Worm (Caenorhabditis elegans) whole organism, L4 larva: Measurements from ENCODE around the gene srh-95.

Experiments
- D1046.2 ChIP-seq: fragments of 200-800 bp; sonication (Bioruptor generic); IDR thresholded peaks from 2 replicates; pipeline ENCODE4 v1.3.6; 2022; ENCODE audit warnings: missing genetic modification characterization, missing compliant biosample characterization
- F10B5.3 ChIP-seq: sonication (generic microtip); optimal IDR thresholded peaks from 2 replicates; lab custom pipeline; 2016; ENCODE audit warnings: mild to moderate bottlenecking, missing genetic modification characterization, missing compliant biosample characterization
- F37D6.2 ChIP-seq: sonication (generic microtip); optimal IDR thresholded peaks from 2 replicates; lab custom pipeline; 2016; ENCODE audit warnings: mild to moderate bottlenecking, missing genetic modification characterization, missing compliant biosample characterization
- T20F7.1 ChIP-seq: fragments of 200-800 bp; sonication (Bioruptor generic); optimal IDR thresholded peaks from 2 replicates; lab custom pipeline; 2018; ENCODE audit warnings: mild to moderate bottlenecking, missing genetic modification characterization, missing compliant biosample characterization
- Y105C5A.15 ChIP-seq: fragments of 200-800 bp; sonication (Bioruptor generic); IDR thresholded peaks from 2 replicates; pipeline ENCODE4 v1.3.6; 2022; ENCODE audit warnings: missing genetic modification characterization, missing compliant biosample characterization
- ZK546.5 ChIP-seq, 2 experiments: sonication (generic microtip); optimal IDR thresholded peaks; 2 replicates each; lab custom pipeline; 2017; ENCODE audit warnings: missing biosample characterization in 2 of 2, missing genetic modification characterization in 2 of 2
- aha-1 ChIP-seq: fragments of 150-350 bp; peaks from one replicate; lab custom pipeline; 2014; ENCODE audit warnings: missing biosample characterization, missing genetic modification characterization
- ceh-20 ChIP-seq: fragments of 200-800 bp; sonication (Bioruptor generic); IDR thresholded peaks from 2 replicates; pipeline ENCODE4 v1.3.6; 2022; ENCODE audit warnings: missing genetic modification reagents, missing genetic modification characterization, missing compliant biosample characterization
- ceh-32 ChIP-seq: sonication (generic microtip); optimal IDR thresholded peaks from 2 replicates; lab custom pipeline; 2016; ENCODE audit warnings: mild to moderate bottlenecking, missing genetic modification characterization, missing compliant biosample characterization; ENCODE audit not compliant: poor library complexity
- ceh-44 ChIP-seq: fragments of 200-800 bp; sonication (Bioruptor generic); IDR thresholded peaks from 2 replicates; pipeline ENCODE4 v1.3.6; 2022; ENCODE audit warnings: missing genetic modification reagents, missing genetic modification characterization, missing compliant biosample characterization
- ces-1 ChIP-seq: fragments of 150-350 bp; sonication (generic microtip); optimal IDR thresholded peaks from 4 replicates; lab custom pipeline; 2014; ENCODE audit warnings: missing biosample characterization, missing genetic modification reagents, missing genetic modification characterization
- daf-16 ChIP-seq, 3 experiments: sonication (generic microtip); optimal IDR thresholded peaks; 2 replicates each; lab custom pipeline; 2016 to 2017; ENCODE audit warnings: missing genetic modification characterization in 3 of 3, missing genetic modification reagents in 3 of 3, mild to moderate bottlenecking in 2 of 3, missing compliant biosample characterization in 2 of 3, missing biosample characterization in 1 of 3, moderate library complexity in 1 of 3
- daf-8 ChIP-seq: fragments of 200-800 bp; sonication (Bioruptor generic); IDR thresholded peaks from 2 replicates; pipeline ENCODE4 v1.3.6; 2022; ENCODE audit warnings: missing genetic modification characterization, missing compliant biosample characterization
- hif-1 ChIP-seq, 2 experiments: sonication (generic microtip); optimal IDR thresholded peaks; 2 replicates each; lab custom pipeline; 2016 to 2017; ENCODE audit warnings: missing compliant biosample characterization in 2 of 2, missing genetic modification characterization in 2 of 2, missing genetic modification reagents in 2 of 2, missing genotype in 2 of 2, mild to moderate bottlenecking in 1 of 2
- lim-7 ChIP-seq: fragments of 200-800 bp; sonication (Bioruptor generic); IDR thresholded peaks from 2 replicates; pipeline ENCODE4 v1.3.6; 2022; ENCODE audit warnings: missing genetic modification characterization, missing compliant biosample characterization
- lin-13 ChIP-seq: fragments of 150-350 bp; optimal IDR thresholded peaks from 2 replicates; lab custom pipeline; 2014; ENCODE audit warnings: missing biosample characterization, missing genetic modification reagents, missing genetic modification characterization
- lin-29 ChIP-seq: fragments of 200-800 bp; sonication (Bioruptor generic); IDR thresholded peaks from 2 replicates; pipeline ENCODE4 v1.3.6; 2022; ENCODE audit warnings: missing genetic modification reagents, missing genetic modification characterization, missing compliant biosample characterization
- lin-38 ChIP-seq: fragments of 200-800 bp; sonication (Bioruptor generic); IDR thresholded peaks from 2 replicates; pipeline ENCODE4 v1.3.6; 2022; ENCODE audit warnings: missing genetic modification reagents, missing genetic modification characterization, missing compliant biosample characterization
- madf-9 ChIP-seq: fragments of 200-800 bp; sonication (Bioruptor generic); conservative IDR thresholded peaks from 2 replicates; pipeline ENCODE4 v1.3.6; 2022; ENCODE audit warnings: missing genetic modification reagents, missing genetic modification characterization, missing compliant biosample characterization
- nhr-10 ChIP-seq: fragments of 150-350 bp; optimal IDR thresholded peaks from 2 replicates; lab custom pipeline; 2014; ENCODE audit warnings: missing biosample characterization, missing genetic modification characterization
- nhr-111 ChIP-seq: fragments of 200-800 bp; sonication (Bioruptor generic); optimal IDR thresholded peaks from 2 replicates; lab custom pipeline; 2018; ENCODE audit warnings: mild to moderate bottlenecking, missing genetic modification characterization, missing compliant biosample characterization
- php-3 ChIP-seq: fragments of 200-800 bp; sonication (Bioruptor generic); IDR thresholded peaks from 2 replicates; pipeline ENCODE4 v1.3.6; 2022; ENCODE audit warnings: missing genetic modification reagents, missing genetic modification characterization, missing compliant biosample characterization
- saeg-2 ChIP-seq: fragments of 200-800 bp; sonication (Bioruptor generic); IDR thresholded peaks from 2 replicates; pipeline ENCODE4 v1.3.6; 2022; ENCODE audit warnings: missing genetic modification reagents, missing genetic modification characterization, missing compliant biosample characterization
- skn-1 ChIP-seq: fragments of 150-350 bp; optimal IDR thresholded peaks from 2 replicates; lab custom pipeline; 2014; ENCODE audit warnings: missing biosample characterization, missing genetic modification characterization
- unc-62 ChIP-seq, 3 experiments: fragments of 150-350 bp in 1 of 3; sonication (generic microtip); optimal IDR thresholded peaks in 2 of 3; peaks in 1 of 3; 1 replicate in 1 of 3; 2 replicates in 2 of 3; lab custom pipeline; 2014 to 2017; ENCODE audit warnings: missing biosample characterization in 3 of 3, missing genetic modification characterization in 3 of 3, missing genetic modification reagents in 3 of 3, missing genotype in 1 of 3
- zfp-3 ChIP-seq: fragments of 200-800 bp; sonication (Bioruptor generic); conservative IDR thresholded peaks from 2 replicates; pipeline ENCODE4 v1.3.6; 2022; ENCODE audit warnings: missing genetic modification reagents, missing genetic modification characterization, missing compliant biosample characterization
- zip-2 ChIP-seq: fragments of 150-350 bp; optimal IDR thresholded peaks from 2 replicates; lab custom pipeline; 2014; ENCODE audit warnings: missing biosample characterization, missing genetic modification characterization

srh-95 gene

DNA sequence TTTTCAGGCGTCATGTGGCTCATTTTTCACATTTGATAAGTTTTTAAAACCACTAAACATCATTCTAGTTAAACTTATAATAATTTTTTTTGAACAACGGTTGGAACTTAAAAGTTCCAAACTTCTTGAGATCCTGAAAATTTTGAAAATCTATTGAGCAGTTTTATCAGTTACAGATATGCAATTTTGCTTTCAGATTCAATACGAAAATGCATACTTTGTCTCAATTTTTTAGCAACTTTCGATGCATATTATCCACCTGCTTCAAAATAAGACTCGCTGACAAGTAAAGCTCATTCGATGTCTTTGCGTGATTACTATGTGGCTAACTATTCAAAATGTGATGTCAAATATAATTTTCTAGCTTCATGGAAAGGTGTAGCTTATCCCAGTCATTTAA lies at the start of gene srh-95:
srh-95 (plus strand) TSS at position 301 of the 400 bp plus-strand sequence.
- no peak for TF ChIP-seq ZK546.5 (tag; optimal IDR thresholded peaks at IDR 0.05; lab: Kevin White, UChicago)
- no peak for TF ChIP-seq php-3 (GFP tag; lab: Robert Waterston, UW)
- TF ChIP-seq F10B5.3 (tag; lab: Kevin White, UChicago) = no peak
- TF ChIP-seq ceh-32 = no peak
- TF ChIP-seq madf-9 = no peak
- no peak for TF ChIP-seq daf-8 (GFP tag; lab: Robert Waterston, UW)
- no peak for TF ChIP-seq zfp-3 (GFP tag; lab: Robert Waterston, UW)
- TF ChIP-seq ces-1 (GFP tag; lab: Kevin White, UChicago) = no peak
- no peak for TF ChIP-seq nhr-10 (tag; lab: Kevin White, UChicago)
- TF ChIP-seq lin-13 = no peak
- no peak for TF ChIP-seq skn-1 (tag; lab: Kevin White, UChicago)
- TF ChIP-seq hif-1 (tag; optimal IDR thresholded peaks at IDR 0.05; lab: Kevin White, UChicago) = no peak
- TF ChIP-seq aha-1 (tag; lab: Kevin White, UChicago) = no peak
- TF ChIP-seq zip-2 (tag; lab: Kevin White, UChicago) = no peak

DNA sequence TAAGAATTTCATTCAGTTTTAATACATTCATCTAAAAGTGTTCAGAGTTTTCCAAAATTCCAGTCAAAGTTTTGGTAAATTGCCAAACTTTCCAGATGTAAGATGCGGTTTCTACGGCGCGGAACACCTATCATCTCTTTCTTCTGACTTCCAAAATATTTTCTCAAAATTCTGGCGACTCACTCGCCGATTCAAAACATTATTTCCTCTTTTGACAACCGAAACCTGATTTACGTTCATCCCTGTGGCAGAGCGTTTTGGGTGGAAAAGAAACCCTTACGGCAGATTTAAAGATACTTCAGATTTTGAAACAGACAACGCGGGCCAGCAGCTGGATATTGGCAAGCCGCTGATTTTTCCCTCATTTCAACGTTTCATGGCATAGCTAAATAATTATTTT lies 48.7 kb upstream of the srh-95 start, which contains the start of gene F11A5.5:
F11A5.5 (plus strand) TSS at position 301 of the 400 bp plus-strand sequence.
- no peak for TF ChIP-seq ceh-20 (GFP tag; lab: Robert Waterston, UW)

- TF ChIP-seq lim-7 (GFP tag; lab: Robert Waterston, UW) (no peak), Y105C5A.15 (GFP tag; lab: Robert Waterston, UW) (no peak), madf-9 (no peak), unc-62 (GFP tag; optimal IDR thresholded peaks at IDR 0.05 in 1 of 2; lab: Kevin White, UChicago) (peak in 1 of 2 experiments; percentile 15), unc-62 (tag; optimal IDR thresholded peaks at IDR 0.05; lab: Kevin White, UChicago) (no peak)
Observed at ce11 chrV:16201730-16202129, 44.9 kb upstream of the srh-95 start, which contains the start of gene F11A5.17. TSS of gene F11A5.17 (plus strand) at chrV:16202030.

DNA sequence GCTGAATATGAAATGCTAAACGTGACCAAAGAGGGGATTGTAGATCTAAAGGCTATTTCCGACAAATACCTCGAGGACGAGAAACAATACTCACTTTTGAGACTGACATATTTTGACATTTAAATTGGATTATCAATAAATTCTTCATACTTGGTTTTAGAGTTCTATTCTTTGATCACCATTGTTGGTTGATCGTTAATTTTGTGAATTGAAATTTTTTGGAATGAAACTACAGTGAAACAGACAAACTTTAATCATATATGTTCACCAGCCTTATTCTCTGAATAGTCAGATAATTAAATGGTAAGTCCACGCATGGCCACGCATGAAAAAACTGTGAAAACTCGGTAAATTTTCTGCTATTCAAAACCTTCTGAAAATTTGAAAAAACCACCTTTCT lies 44.1 kb upstream of the srh-95 start, which contains the start of gene F11A5.18:
F11A5.18 (plus strand) TSS at position 301 of the 400 bp plus-strand sequence.
- no peak for TF ChIP-seq lin-38
- TF ChIP-seq lin-29 (GFP tag; lab: Robert Waterston, UW) = no peak
- no peak for TF ChIP-seq daf-16 (GFP tag; optimal IDR thresholded peaks at IDR 0.05; lab: Kevin White, UChicago)
- no peak for TF ChIP-seq daf-16 (tag; optimal IDR thresholded peaks at IDR 0.05; lab: Kevin White, UChicago)
- no peak for TF ChIP-seq T20F7.1 (GFP tag; lab: Kevin White, UChicago)
- no peak for TF ChIP-seq D1046.2
- no peak for TF ChIP-seq ceh-44 (GFP tag; lab: Robert Waterston, UW)
- TF ChIP-seq F37D6.2 = no peak
- no peak for TF ChIP-seq hif-1 (tag; optimal IDR thresholded peaks at IDR 0.05; lab: Kevin White, UChicago)
- TF ChIP-seq, all 104 proteins: peak for 0

DNA sequence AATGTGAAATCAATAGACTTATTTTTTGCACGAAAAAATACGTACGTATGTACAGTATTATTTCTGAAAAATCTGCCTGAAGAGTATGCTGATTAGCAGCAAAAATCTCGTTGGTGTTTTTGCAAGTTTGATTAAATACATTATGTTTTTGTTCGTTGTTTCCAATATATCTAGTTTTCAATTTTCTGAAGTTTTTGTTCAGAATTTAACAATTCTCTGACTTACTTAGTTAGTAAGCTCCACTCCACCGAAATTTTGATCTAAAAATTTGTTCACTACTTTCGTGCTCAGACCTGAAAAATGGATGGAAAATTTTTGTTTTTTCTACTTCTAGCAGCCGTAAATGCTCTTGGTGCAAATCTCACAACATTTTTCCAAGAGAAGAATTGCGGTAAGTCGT lies 41.8 kb upstream of the srh-95 start, which contains the start of gene irld-26:
irld-26 (plus strand) TSS at position 301 of the 400 bp plus-strand sequence.
- TF ChIP-seq saeg-2 = no peak
- peak in 1 of 2 experiments; percentile 13 for TF ChIP-seq unc-62 (GFP tag; optimal IDR thresholded peaks at IDR 0.05 in 1 of 2; lab: Kevin White, UChicago)
- no peak for TF ChIP-seq unc-62 (tag; optimal IDR thresholded peaks at IDR 0.05; lab: Kevin White, UChicago)

DNA sequence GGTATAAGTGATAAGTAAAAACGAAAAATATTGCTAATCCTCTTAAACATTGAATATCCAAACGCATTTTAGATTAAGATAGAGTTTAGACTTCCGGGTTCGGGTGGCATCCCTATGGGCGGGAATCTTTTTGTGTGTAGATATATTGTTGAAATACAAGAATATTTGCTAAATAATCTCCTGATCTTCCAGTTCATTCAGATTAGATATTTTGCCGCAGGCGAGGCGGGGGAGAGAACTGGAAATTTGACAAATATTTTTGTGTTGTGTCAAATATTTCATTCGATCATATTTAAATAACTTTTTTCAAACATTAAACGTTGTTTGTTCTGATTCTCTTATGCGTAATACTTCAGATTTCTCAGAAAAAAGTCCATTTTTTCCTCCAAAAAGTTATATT lies 36.8 kb upstream of the srh-95 start, which contains the start of gene oac-15:
oac-15 (minus strand) TSS at position 101 of the 400 bp plus-strand sequence.
- TF ChIP-seq nhr-111 (GFP tag; lab: Kevin White, UChicago) (no peak), aha-1 (tag; lab: Kevin White, UChicago) (peak; percentile 80)
